Fruit fly (Drosophila melanogaster): ENCODE measurements around the gene D2hgdh.

Gene D2hgdh

DNA sequence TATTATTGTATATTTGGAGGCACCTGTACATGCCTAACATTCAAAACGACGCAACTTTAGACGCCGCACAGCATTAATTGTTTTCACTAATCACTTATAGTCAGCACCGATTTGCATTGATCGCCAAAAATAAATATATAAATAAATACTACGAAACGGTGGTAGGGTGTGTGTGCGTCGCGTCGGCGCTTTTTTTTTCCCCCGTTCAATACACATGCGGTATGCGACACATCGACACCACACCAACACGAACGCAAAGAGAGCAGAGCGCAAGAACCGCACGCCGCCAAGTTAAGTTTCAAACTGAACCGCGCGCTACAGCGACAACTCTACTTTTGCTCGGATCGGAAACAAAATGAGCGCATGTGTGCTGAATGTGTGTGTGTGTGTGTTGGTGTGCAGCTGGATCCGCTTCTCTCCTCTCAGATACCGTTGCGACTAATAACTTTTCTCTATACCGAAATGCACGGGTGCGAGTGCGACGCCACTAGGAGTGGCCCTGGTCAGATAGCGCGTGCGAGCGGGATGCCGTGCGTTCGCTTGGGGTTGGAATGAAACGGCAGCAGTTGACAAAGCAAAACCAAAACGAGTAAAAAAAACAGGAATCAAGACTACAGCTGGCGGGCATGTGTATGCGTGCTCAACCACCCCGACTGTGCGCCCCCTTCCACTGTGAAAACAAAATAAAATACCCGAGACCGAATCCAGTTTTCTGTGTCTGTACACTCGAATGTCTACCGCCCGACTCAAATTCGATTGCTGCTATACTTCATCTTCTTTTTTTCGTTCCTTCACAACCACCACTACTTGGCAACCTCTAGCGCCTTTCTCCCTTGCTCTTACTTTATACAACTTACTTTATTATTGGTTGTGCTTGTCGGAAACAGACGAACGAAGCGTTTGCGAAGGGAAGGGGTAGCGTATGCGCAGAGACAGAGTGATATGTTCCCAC is 18.0 kb upstream of the D2hgdh start, which contains the start of gene ph-d (continued):
- TF ChIP-seq CG15011 (GFP tag; optimal IDR thresholded peaks at IDR 0.05): peak; percentile 17
- peak; percentile 70 for TF ChIP-seq vvl (GFP tag; IDR thresholded peaks at IDR 0.05)
- TF ChIP-seq CG15514 (GFP tag; optimal IDR thresholded peaks at IDR 0.05): peak; percentile 53
- TF ChIP-seq CG4617 (GFP tag; optimal IDR thresholded peaks at IDR 0.05; ENCODE audit: borderline replicate concordance): no peak
- TF ChIP-seq CG14667 (GFP tag; IDR thresholded peaks at IDR 0.05): peak; percentile 25; the same call in 1 of the 2 replicates
- no peak for TF ChIP-seq h (optimal IDR thresholded peaks at IDR 0.05)
- TF ChIP-seq CG4854 (GFP tag; optimal IDR thresholded peaks at IDR 0.05): peak; percentile 14
- TF ChIP-seq CG18619 (GFP tag; optimal IDR thresholded peaks at IDR 0.05): peak; percentile 38
- TF ChIP-seq H15 (GFP tag; IDR thresholded peaks at IDR 0.05): 0 out of 3 replicates have a peak, but pooled peaks have one; percentile 19
- no peak for TF ChIP-seq br (optimal IDR thresholded peaks at IDR 0.05)
- peak; percentile 71 for TF ChIP-seq Adf1 (GFP tag; IDR thresholded peaks at IDR 0.05)
- TF ChIP-seq zen (tag; optimal IDR thresholded peaks at IDR 0.05): no peak
- no peak for TF ChIP-seq CG9609 (GFP tag; optimal IDR thresholded peaks at IDR 0.05)
- TF ChIP-seq fu2 (GFP tag; optimal IDR thresholded peaks at IDR 0.05): no peak
- TF ChIP-seq ham (GFP tag; IDR thresholded peaks at IDR 0.05): no peak
- TF ChIP-seq Med (GFP tag): peak; percentile 81
- TF ChIP-seq Sry-β (GFP tag; optimal IDR thresholded peaks at IDR 0.05): no peak
- TF ChIP-seq CG31441 (GFP tag; IDR thresholded peaks at IDR 0.05): peak; percentile 63
- TF ChIP-seq CG6175 (GFP tag; IDR thresholded peaks at IDR 0.05): peak; percentile 62; the same call in 2 of the 3 replicates
- peak; percentile 47 for TF ChIP-seq CG2116 (GFP tag; optimal IDR thresholded peaks at IDR 0.05)
- TF ChIP-seq lov (optimal IDR thresholded peaks at IDR 0.05): no peak
- TF ChIP-seq lov (GFP tag; IDR thresholded peaks at IDR 0.05): 0 out of 3 replicates have a peak, but pooled peaks have one; percentile 33
- TF ChIP-seq sc (optimal IDR thresholded peaks at IDR 0.05): no peak
- TF ChIP-seq sc (GFP tag; optimal IDR thresholded peaks at IDR 0.05): peak; percentile 62
- no peak for TF ChIP-seq sna (GFP tag; IDR thresholded peaks at IDR 0.05; ENCODE audit: partially characterized antibody)
- TF ChIP-seq CG2712 (tag; optimal IDR thresholded peaks at IDR 0.05): peak; percentile 49
- TF ChIP-seq CHES-1-like (GFP tag; optimal IDR thresholded peaks at IDR 0.05): peak; percentile 48
- no peak for TF ChIP-seq cato (GFP tag; optimal IDR thresholded peaks at IDR 0.05; ENCODE audit: borderline replicate concordance)
- peak; percentile 46 for TF ChIP-seq CG17568 (GFP tag; optimal IDR thresholded peaks at IDR 0.05)
- TF ChIP-seq caup (GFP tag; optimal IDR thresholded peaks at IDR 0.05; ENCODE audit: severe bottlenecking): peak; percentile 42
- no peak for TF ChIP-seq CG5953 (GFP tag; IDR thresholded peaks at IDR 0.05)
- TF ChIP-seq CG7556 (GFP tag; optimal IDR thresholded peaks at IDR 0.05): peak; percentile 64
- TF ChIP-seq Sin3A (optimal IDR thresholded peaks at IDR 0.05): no peak
- peak; percentile 51 for TF ChIP-seq CG9727 (GFP tag; optimal IDR thresholded peaks at IDR 0.05)
- TF ChIP-seq NFAT (GFP tag; IDR thresholded peaks at IDR 0.05): peak; percentile 45
- peak; percentile 40 for TF ChIP-seq az2 (GFP tag; optimal IDR thresholded peaks at IDR 0.05)
- peak; percentile 48 for TF ChIP-seq Fer1 (GFP tag; optimal IDR thresholded peaks at IDR 0.05)
- peak; percentile 58 for TF ChIP-seq CG18599 (GFP tag; optimal IDR thresholded peaks at IDR 0.05)
- peak; percentile 65 for TF ChIP-seq CG13894 (tag; optimal IDR thresholded peaks at IDR 0.05)
- no peak for TF ChIP-seq Abd-B (GFP tag; optimal IDR thresholded peaks at IDR 0.05)
- TF ChIP-seq CG43689 (GFP tag; IDR thresholded peaks at IDR 0.05): no peak
- TF ChIP-seq chm (GFP tag; IDR thresholded peaks at IDR 0.05): peak; percentile 25
- TF ChIP-seq Doc3 (GFP tag; IDR thresholded peaks at IDR 0.05; ENCODE audit: partially characterized antibody): no peak
- peak; percentile 36; the same call in 1 of the 3 replicates for TF ChIP-seq CG11695 (GFP tag; IDR thresholded peaks at IDR 0.05)
- TF ChIP-seq CG14965 (GFP tag; optimal IDR thresholded peaks at IDR 0.05; ENCODE audit: borderline replicate concordance): no peak
- TF ChIP-seq ato (GFP tag; IDR thresholded peaks at IDR 0.05; ENCODE audit: partially characterized antibody): no peak
- no peak for TF ChIP-seq btn (GFP tag; optimal IDR thresholded peaks at IDR 0.05)
- TF ChIP-seq Hey (tag; optimal IDR thresholded peaks at IDR 0.05): peak; percentile 43
- no peak for TF ChIP-seq Camta (GFP tag; optimal IDR thresholded peaks at IDR 0.05)
